Fruit fly (Drosophila melanogaster): ENCODE measurements around the gene CG6733.

- TF ChIP-seq pan (optimal IDR thresholded peaks at IDR 0.05) (no peak), psq (optimal IDR thresholded peaks at IDR 0.05) (no peak), CG8478 (optimal IDR thresholded peaks at IDR 0.05) (no peak)
Observed at dm6 chr3R:23147625-23148024, 50.1 kb downstream of the CG6733 start.
